Fruit fly (Drosophila melanogaster): ENCODE measurements around the gene Ref1.

Ref1 gene

dm6 chr3R:7086377-7087200, 6.4 kb upstream of the Ref1 start, which contains the start of gene alphaTub84B (continued):
- TF ChIP-seq D19B (GFP tag; optimal IDR thresholded peaks at IDR 0.05) (no peak), CG6272 (GFP tag; IDR thresholded peaks at IDR 0.05) (peak; percentile 39; the same call in 1 of the 2 replicates), CG34376 (GFP tag; optimal IDR thresholded peaks at IDR 0.05) (peak; percentile 90), hb (GFP tag; IDR thresholded peaks at IDR 0.05; ENCODE audit: partially characterized antibody) (0 out of 3 replicates have a peak, but pooled peaks have one; percentile 41), tap (tag; optimal IDR thresholded peaks at IDR 0.05) (peak; percentile 39), H2.0 (GFP tag; IDR thresholded peaks at IDR 0.05) (0 out of 2 replicates have a peak, but pooled peaks have one; percentile 23), eyg (GFP tag; optimal IDR thresholded peaks at IDR 0.05) (peak; percentile 80), lab (GFP tag; optimal IDR thresholded peaks at IDR 0.05) (peak; percentile 83), dpn (GFP tag; optimal IDR thresholded peaks at IDR 0.05) (peak; percentile 57 to 81), CG18764 (GFP tag; optimal IDR thresholded peaks at IDR 0.05) (peak; percentile 10), h (optimal IDR thresholded peaks at IDR 0.05) (no peak), CG1529 (GFP tag; optimal IDR thresholded peaks at IDR 0.05) (peak; percentile 34), caup (GFP tag; optimal IDR thresholded peaks at IDR 0.05; ENCODE audit: severe bottlenecking) (peak; percentile 84), z (GFP tag; IDR thresholded peaks at IDR 0.05) (no peak), CG8290 (GFP tag; optimal IDR thresholded peaks at IDR 0.05) (peak; percentile 46), CG8290 (tag; optimal IDR thresholded peaks at IDR 0.05) (peak; percentile 59 to 93), fd3F (GFP tag; optimal IDR thresholded peaks at IDR 0.05) (no peak), Nf-YA (GFP tag; IDR thresholded peaks at IDR 0.05) (no peak), eve (GFP tag; optimal IDR thresholded peaks at IDR 0.05) (no peak), CG13624 (GFP tag; optimal IDR thresholded peaks at IDR 0.05) (peak; percentile 87), HLHmδ (GFP tag; optimal IDR thresholded peaks at IDR 0.05) (peak; percentile 95), Mrtf (GFP tag; IDR thresholded peaks at IDR 0.05) (0 out of 3 replicates have a peak, but pooled peaks have one; percentile 26), Fer1 (GFP tag; optimal IDR thresholded peaks at IDR 0.05) (peak; percentile 82), bsh (GFP tag; optimal IDR thresholded peaks at IDR 0.05) (peak; percentile 32 to 47), btn (GFP tag; optimal IDR thresholded peaks at IDR 0.05) (peak; percentile 67), CG12659 (GFP tag; optimal IDR thresholded peaks at IDR 0.05) (peak; percentile 89), CG9797 (GFP tag; optimal IDR thresholded peaks at IDR 0.05) (peak; percentile 96), Sin3A (optimal IDR thresholded peaks at IDR 0.05) (peak; percentile 24), jigr1 (GFP tag; IDR thresholded peaks at IDR 0.05) (no peak), gro (GFP tag; optimal IDR thresholded peaks at IDR 0.05) (peak; percentile 89), CG4854 (GFP tag; optimal IDR thresholded peaks at IDR 0.05) (peak; percentile 60), CG15269 (tag; optimal IDR thresholded peaks at IDR 0.05) (peak; percentile 75), sim (GFP tag; IDR thresholded peaks at IDR 0.05) (peak; percentile 39; the same call in 1 of the 2 replicates), otp (GFP tag; IDR thresholded peaks at IDR 0.05) (peak; percentile 75; the same call in 2 of the 3 replicates), CG33557 (GFP tag; optimal IDR thresholded peaks at IDR 0.05) (peak; percentile 49), CG11456 (GFP tag; IDR thresholded peaks at IDR 0.05) (peak; percentile 83), grn (GFP tag; optimal IDR thresholded peaks at IDR 0.05) (peak; percentile 62), CG2116 (GFP tag; optimal IDR thresholded peaks at IDR 0.05) (no peak), YL-1 (GFP tag; optimal IDR thresholded peaks at IDR 0.05) (peak; percentile 90), Doc2 (GFP tag; IDR thresholded peaks at IDR 0.05) (no peak), Med (GFP tag) (peak; percentile 98), Awh (GFP tag; IDR thresholded peaks at IDR 0.05) (peak; percentile 42; the same call in 1 of the 2 replicates), Ptx1 (GFP tag; IDR thresholded peaks at IDR 0.05) (0 out of 2 replicates have a peak, but pooled peaks have one; percentile 16), CG11695 (GFP tag; IDR thresholded peaks at IDR 0.05) (no peak), CG30020 (tag; optimal IDR thresholded peaks at IDR 0.05) (no peak), CG7839 (tag; optimal IDR thresholded peaks at IDR 0.05) (peak; percentile 56), CG4360 (GFP tag; IDR thresholded peaks at IDR 0.05) (peak; percentile 42; the same call in 1 of the 2 replicates), Ssrp (tag; optimal IDR thresholded peaks at IDR 0.05) (peak; percentile 24), Fer2 (tag; optimal IDR thresholded peaks at IDR 0.05) (peak; percentile 6)

Data from whole organism, embryonic.